Fruit fly (Drosophila melanogaster): ENCODE measurements around the gene COX5A.

COX5A gene

dm6 chr3R:11796780-11797179, 22.4 kb upstream of the COX5A start, which contains the start of gene Sbf (continued):
- TF ChIP-seq CG16813 (GFP tag; IDR thresholded peaks at IDR 0.05; ENCODE audit: partially characterized antibody) (peak; percentile 83), jumu (GFP tag; optimal IDR thresholded peaks at IDR 0.05) (no peak), Hmx (GFP tag; optimal IDR thresholded peaks at IDR 0.05) (no peak), p53 (GFP tag; optimal IDR thresholded peaks at IDR 0.05) (no peak), CG2116 (GFP tag; optimal IDR thresholded peaks at IDR 0.05) (peak; percentile 93), twi (tag; optimal IDR thresholded peaks at IDR 0.05) (no peak), CG11456 (GFP tag; IDR thresholded peaks at IDR 0.05) (no peak), Kr (GFP tag; optimal IDR thresholded peaks at IDR 0.05) (no peak), NFAT (GFP tag; IDR thresholded peaks at IDR 0.05) (no peak), pan (optimal IDR thresholded peaks at IDR 0.05) (no peak), pan (GFP tag; optimal IDR thresholded peaks at IDR 0.05 in 1 of 2, IDR thresholded peaks at IDR 0.05 in 1 of 2) (no peak), CG10565 (GFP tag; optimal IDR thresholded peaks at IDR 0.05) (no peak), CG15601 (tag; optimal IDR thresholded peaks at IDR 0.05) (no peak), CG14014 (GFP tag; IDR thresholded peaks at IDR 0.05) (0 out of 2 replicates have a peak, but pooled peaks have one; percentile 8), tgo (GFP tag; IDR thresholded peaks at IDR 0.05) (no peak), B-H2 (GFP tag; optimal IDR thresholded peaks at IDR 0.05) (peak; percentile 57), CG9609 (GFP tag; optimal IDR thresholded peaks at IDR 0.05) (no peak), tup (GFP tag; optimal IDR thresholded peaks at IDR 0.05) (no peak), Tbp (GFP tag; optimal IDR thresholded peaks at IDR 0.05) (no peak), ap (GFP tag; IDR thresholded peaks at IDR 0.05) (no peak), chinmo (GFP tag; IDR thresholded peaks at IDR 0.05; ENCODE audit: partially characterized antibody) (peak; percentile 83; the same call in 2 of the 4 replicates), NfI (GFP tag; optimal IDR thresholded peaks at IDR 0.05) (no peak), CG14965 (GFP tag; optimal IDR thresholded peaks at IDR 0.05; ENCODE audit: borderline replicate concordance) (no peak), Doc2 (GFP tag; IDR thresholded peaks at IDR 0.05) (no peak), CG13624 (GFP tag; optimal IDR thresholded peaks at IDR 0.05) (peak; percentile 31), CG6791 (GFP tag; IDR thresholded peaks at IDR 0.05; ENCODE audit: partially characterized antibody) (peak; percentile 87), Ets65A (GFP tag) (no peak), wor (GFP tag; IDR thresholded peaks at IDR 0.05) (no peak), HLH4C (GFP tag; IDR thresholded peaks at IDR 0.05; ENCODE audit: partially characterized antibody) (peak; percentile 76), CG33213 (GFP tag; optimal IDR thresholded peaks at IDR 0.05) (peak; percentile 49), CG12236 (GFP tag; optimal IDR thresholded peaks at IDR 0.05) (no peak), lbe (GFP tag; optimal IDR thresholded peaks at IDR 0.05) (peak; percentile 57), wek (GFP tag; optimal IDR thresholded peaks at IDR 0.05) (no peak), CG17186 (GFP tag; optimal IDR thresholded peaks at IDR 0.05) (peak; percentile 85), Vsx1 (GFP tag; optimal IDR thresholded peaks at IDR 0.05) (no peak), lmd (GFP tag; IDR thresholded peaks at IDR 0.05) (no peak), ATbp (GFP tag; optimal IDR thresholded peaks at IDR 0.05) (no peak), CG9817 (tag; optimal IDR thresholded peaks at IDR 0.05) (no peak), CG2129 (GFP tag; IDR thresholded peaks at IDR 0.05; ENCODE audit: partially characterized antibody) (peak; percentile 68), CG4424 (GFP tag; optimal IDR thresholded peaks at IDR 0.05) (no peak), zen (tag; optimal IDR thresholded peaks at IDR 0.05) (peak; percentile 63), prd (optimal IDR thresholded peaks at IDR 0.05) (no peak), prd (GFP tag; IDR thresholded peaks at IDR 0.05) (no peak), Scr (GFP tag; IDR thresholded peaks at IDR 0.05; ENCODE audit: partially characterized antibody) (peak; percentile 87), nau (GFP tag; optimal IDR thresholded peaks at IDR 0.05) (no peak), Dll (GFP tag; IDR thresholded peaks at IDR 0.05; ENCODE audit: partially characterized antibody) (peak; percentile 84), kay (GFP tag; optimal IDR thresholded peaks at IDR 0.05) (no peak), fru (optimal IDR thresholded peaks at IDR 0.05) (no peak), HLHmδ (GFP tag; optimal IDR thresholded peaks at IDR 0.05) (no peak), NC2α (GFP tag; optimal IDR thresholded peaks at IDR 0.05) (no peak), croc (GFP tag; conservative IDR thresholded peaks at IDR 0.05) (no peak), ftz-f1 (GFP tag; optimal IDR thresholded peaks at IDR 0.05) (no peak)

Measured in whole organism, embryonic.